Fruit fly (Drosophila melanogaster): ENCODE measurements around the gene CtIP.
A peak's percentile ranks its signal among the peaks of the same experiment; 100 is the strongest.

Gene CtIP

dm6 chr3L:20399550-20400109, 36.4 kb upstream of the CtIP start (continued):
- TF ChIP-seq achi (GFP tag; optimal IDR thresholded peaks at IDR 0.05) (peak; percentile 92), CG7368 (GFP tag; optimal IDR thresholded peaks at IDR 0.05) (peak; percentile 83), acj6 (GFP tag; optimal IDR thresholded peaks at IDR 0.05) (peak; percentile 95), CG6163 (GFP tag; IDR thresholded peaks at IDR 0.05) (peak; percentile 84), CG10669 (GFP tag; optimal IDR thresholded peaks at IDR 0.05) (peak; percentile 85), CG6792 (GFP tag; optimal IDR thresholded peaks at IDR 0.05) (peak; percentile 92), dsx (GFP tag; optimal IDR thresholded peaks at IDR 0.05; ENCODE audit: poor library complexity, severe bottlenecking) (peak; percentile 86), Eip75B (GFP tag; optimal IDR thresholded peaks at IDR 0.05) (peak; percentile 90), lz (GFP tag; optimal IDR thresholded peaks at IDR 0.05) (peak; percentile 90), CG6276 (GFP tag; optimal IDR thresholded peaks at IDR 0.05) (peak; percentile 93), salr (GFP tag; optimal IDR thresholded peaks at IDR 0.05) (peak; percentile 67 to 94), CG16779 (tag; optimal IDR thresholded peaks at IDR 0.05) (peak; percentile 84), Ets21C (GFP tag; optimal IDR thresholded peaks at IDR 0.05) (peak; percentile 83), eg (GFP tag; IDR thresholded peaks at IDR 0.05) (peak; percentile 87), CG15336 (GFP tag; IDR thresholded peaks at IDR 0.05) (peak; percentile 92), CG8119 (GFP tag; IDR thresholded peaks at IDR 0.05) (peak; percentile 96), CG11762 (GFP tag; optimal IDR thresholded peaks at IDR 0.05; ENCODE audit: insufficient read depth) (peak; percentile 86), net (GFP tag; optimal IDR thresholded peaks at IDR 0.05) (peak; percentile 95), fd59A (GFP tag; optimal IDR thresholded peaks at IDR 0.05) (peak; percentile 84)

- TF ChIP-seq CG8119 (GFP tag; IDR thresholded peaks at IDR 0.05) = no peak
- TF ChIP-seq CG3032 (tag; optimal IDR thresholded peaks at IDR 0.05) = no peak
- no peak for TF ChIP-seq CG11294 (GFP tag; IDR thresholded peaks at IDR 0.05)
- TF ChIP-seq salr (GFP tag; optimal IDR thresholded peaks at IDR 0.05) = no peak
- TF ChIP-seq CG6808 (GFP tag; optimal IDR thresholded peaks at IDR 0.05) = no peak
- TF ChIP-seq eg (GFP tag; IDR thresholded peaks at IDR 0.05) = no peak
- TF ChIP-seq pdm3 (GFP tag; optimal IDR thresholded peaks at IDR 0.05) = no peak
- no peak for TF ChIP-seq CG8632 (GFP tag; optimal IDR thresholded peaks at IDR 0.05)
- no peak for TF ChIP-seq fd59A (GFP tag; optimal IDR thresholded peaks at IDR 0.05)
- TF ChIP-seq CG31627 (GFP tag; optimal IDR thresholded peaks at IDR 0.05) = no peak
- TF ChIP-seq CG3919 (GFP tag; optimal IDR thresholded peaks at IDR 0.05) = no peak
- TF ChIP-seq CG16779 (tag; optimal IDR thresholded peaks at IDR 0.05) = no peak
- no peak for TF ChIP-seq Eip75B (GFP tag; optimal IDR thresholded peaks at IDR 0.05)
Measured at dm6 chr3L:20400515-20400914, 35.5 kb upstream of the CtIP start.

dm6 chr3L:20401026-20401912, 34.8 kb upstream of the CtIP start, which contains the start of gene trbl:
Gene trbl (minus strand): TSS chr3L:20401609.
- TF ChIP-seq salr (GFP tag; optimal IDR thresholded peaks at IDR 0.05) = no peak
- TF ChIP-seq CG3032 (tag; optimal IDR thresholded peaks at IDR 0.05) = no peak
- peak; percentile 66 for TF ChIP-seq CG6854 (GFP tag; optimal IDR thresholded peaks at IDR 0.05)
- TF ChIP-seq fd59A (GFP tag; optimal IDR thresholded peaks at IDR 0.05) = no peak
- TF ChIP-seq CG15336 (GFP tag; IDR thresholded peaks at IDR 0.05) = peak; percentile 35; the same call in 1 of the 2 replicates
- peak; percentile 48 for TF ChIP-seq Eip78C (GFP tag)
- no peak for TF ChIP-seq Ets96B (tag; optimal IDR thresholded peaks at IDR 0.05)
- peak; percentile 12 to 21 for TF ChIP-seq ss (GFP tag; optimal IDR thresholded peaks at IDR 0.05)
- peak; percentile 53 for TF ChIP-seq CG1621 (tag; optimal IDR thresholded peaks at IDR 0.05)
- TF ChIP-seq achi (GFP tag; optimal IDR thresholded peaks at IDR 0.05) = peak; percentile 15
- TF ChIP-seq net (GFP tag; optimal IDR thresholded peaks at IDR 0.05) = peak; percentile 58
- TF ChIP-seq svp (GFP tag) = peak; percentile 73
- TF ChIP-seq Lpt (GFP tag; optimal IDR thresholded peaks at IDR 0.05) = no peak
- TF ChIP-seq Sox14 (GFP tag; optimal IDR thresholded peaks at IDR 0.05) = peak; percentile 29
- no peak for TF ChIP-seq Sox102F (GFP tag; optimal IDR thresholded peaks at IDR 0.05)
- peak; percentile 27 for TF ChIP-seq fkh (GFP tag; optimal IDR thresholded peaks at IDR 0.05)
- TF ChIP-seq fd85E (GFP tag; optimal IDR thresholded peaks at IDR 0.05) = peak; percentile 30
- no peak for TF ChIP-seq CG8632 (GFP tag; optimal IDR thresholded peaks at IDR 0.05)
- peak; percentile 18 for TF ChIP-seq CG6808 (GFP tag; optimal IDR thresholded peaks at IDR 0.05)
- TF ChIP-seq CG3919 (GFP tag; optimal IDR thresholded peaks at IDR 0.05) = peak; percentile 30
- TF ChIP-seq CG16779 (tag; optimal IDR thresholded peaks at IDR 0.05) = peak; percentile 33
- peak; percentile 40; the same call in 2 of the 3 replicates for TF ChIP-seq CG8119 (GFP tag; IDR thresholded peaks at IDR 0.05)
- no peak for TF ChIP-seq pdm3 (GFP tag; optimal IDR thresholded peaks at IDR 0.05)
- TF ChIP-seq CG6276 (GFP tag; optimal IDR thresholded peaks at IDR 0.05) = peak; percentile 19
- peak; percentile 60; the same call in 2 of the 3 replicates for TF ChIP-seq eg (GFP tag; IDR thresholded peaks at IDR 0.05)
- peak; percentile 68 for TF ChIP-seq CG6163 (GFP tag; IDR thresholded peaks at IDR 0.05)
- TF ChIP-seq dsx (GFP tag; optimal IDR thresholded peaks at IDR 0.05; ENCODE audit: poor library complexity, severe bottlenecking) = peak; percentile 62
